Worm (Caenorhabditis elegans) whole organism, L4/young adult: ENCODE data around the gene str-199.

Experiments
- W03F9.2 ChIP-seq: fragments of 150-350 bp; optimal IDR thresholded peaks from 2 replicates; lab custom pipeline; 2014; ENCODE audit warnings: missing biosample characterization, missing genetic modification characterization
- dao-5 ChIP-seq: sonication (generic microtip); optimal IDR thresholded peaks from 2 replicates; lab custom pipeline; 2016; ENCODE audit warnings: missing genotype, missing genetic modification characterization, moderate library complexity, missing compliant biosample characterization
- him-1 ChIP-seq: sonication (generic microtip); optimal IDR thresholded peaks from 2 replicates; lab custom pipeline; 2016; ENCODE audit warnings: missing genotype, missing genetic modification reagents, missing genetic modification characterization, missing compliant biosample characterization

The str-199 gene

DNA sequence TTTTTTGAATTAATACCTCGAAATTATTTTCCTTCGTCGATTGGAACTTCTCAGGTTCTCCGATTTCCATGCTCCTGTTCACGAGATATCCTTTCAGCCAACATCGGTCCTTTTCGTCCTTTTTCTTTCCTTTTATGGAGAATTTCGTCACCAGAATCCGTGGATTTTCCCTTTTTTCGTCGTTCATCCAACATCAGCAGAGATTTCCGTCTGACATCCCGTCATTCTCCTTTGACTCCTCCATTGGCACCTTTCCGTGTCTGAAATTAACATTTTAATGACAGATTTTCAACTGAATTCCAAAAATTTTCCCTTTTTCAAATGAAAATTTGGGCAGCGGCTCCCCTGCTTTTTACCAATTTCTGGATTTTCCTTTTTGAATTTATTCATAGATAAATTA is 35.4 kb downstream of the str-199 start:
- TF ChIP-seq dao-5 (tag; lab: Kevin White, UChicago): no peak
- TF ChIP-seq W03F9.2: no peak
- no peak for TF ChIP-seq him-1 (tag; lab: Kevin White, UChicago)

ce11 chrV:17151292-17151691 is 39.0 kb downstream of the str-199 start:
- TF ChIP-seq dao-5 (tag; lab: Kevin White, UChicago): no peak
- no peak for TF ChIP-seq W03F9.2
- no peak for TF ChIP-seq him-1 (tag; lab: Kevin White, UChicago)
